Worm (Caenorhabditis elegans): ENCODE results near the gene repo-1.

ce11 chrIV:12061229-12061628 is 23.0 kb upstream of the repo-1 start, which contains the start of gene K08E4.8:
- TF ChIP-seq ztf-29 (GFP tag; IDR thresholded peaks at IDR 0.05) (no peak), flt-1 (GFP tag; IDR thresholded peaks at IDR 0.05) (no peak), ref-1 (GFP tag; conservative IDR thresholded peaks at IDR 0.05) (no peak), cog-1 (tag; optimal IDR thresholded peaks at IDR 0.05) (no peak), tab-1 (GFP tag; IDR thresholded peaks at IDR 0.05) (no peak), klf-2 (GFP tag; conservative IDR thresholded peaks at IDR 0.05) (no peak), T22C8.4 (GFP tag; IDR thresholded peaks at IDR 0.05) (no peak), ztf-23 (GFP tag; IDR thresholded peaks at IDR 0.05) (no peak), med-1 (GFP tag; optimal IDR thresholded peaks at IDR 0.05; ENCODE audit: insufficient read depth) (no peak)

Data from whole organism, midembryonic.